Fruit fly (Drosophila melanogaster): ENCODE results near the gene Tgs1.

Gene Tgs1

DNA sequence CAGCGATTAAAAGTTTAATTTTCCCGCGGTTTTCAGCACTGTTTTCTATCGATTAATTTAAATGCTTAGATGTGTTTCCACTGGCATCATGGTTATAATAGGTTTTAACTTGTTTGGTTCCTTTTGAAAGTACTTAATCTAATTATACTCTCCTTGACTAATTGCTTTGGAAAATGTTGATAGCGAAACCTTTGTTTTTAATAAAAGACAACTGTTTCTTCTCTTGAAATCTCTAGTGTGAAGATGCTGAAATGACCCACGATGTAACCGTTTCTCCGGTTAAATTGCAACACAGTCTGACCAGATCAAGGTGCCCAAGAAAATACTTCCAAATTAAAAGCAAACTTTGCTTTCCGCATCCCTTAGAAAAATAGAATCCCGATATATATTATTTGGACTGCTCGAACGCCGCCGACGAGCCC is 43.6 kb downstream of the Tgs1 start, which contains the start of gene Dlc90F (continued):
- TF ChIP-seq NK7.1 (GFP tag; optimal IDR thresholded peaks at IDR 0.05) (peak; percentile 35), CG3163 (GFP tag; optimal IDR thresholded peaks at IDR 0.05) (peak; percentile 55), CG16863 (GFP tag; optimal IDR thresholded peaks at IDR 0.05) (peak; percentile 41), sens (GFP tag) (peak; percentile 96), chm (GFP tag; IDR thresholded peaks at IDR 0.05) (0 out of 2 replicates have a peak, but pooled peaks have one; percentile 29), CG7928 (GFP tag; optimal IDR thresholded peaks at IDR 0.05) (peak; percentile 67), ind (GFP tag; optimal IDR thresholded peaks at IDR 0.05) (peak; percentile 82), CG2120 (GFP tag; optimal IDR thresholded peaks at IDR 0.05) (peak; percentile 87), CG7357 (GFP tag; IDR thresholded peaks at IDR 0.05) (peak; percentile 100), CG15269 (tag; optimal IDR thresholded peaks at IDR 0.05) (no peak), Myb (GFP tag; optimal IDR thresholded peaks at IDR 0.05) (peak; percentile 92), ham (GFP tag; IDR thresholded peaks at IDR 0.05) (no peak), nom (GFP tag; optimal IDR thresholded peaks at IDR 0.05) (no peak), Med (GFP tag) (peak; percentile 93), maf-S (GFP tag; optimal IDR thresholded peaks at IDR 0.05) (peak; percentile 75), CG14050 (GFP tag; IDR thresholded peaks at IDR 0.05) (peak; percentile 40; the same call in 1 of the 3 replicates), dmrt11E (tag; optimal IDR thresholded peaks at IDR 0.05) (peak; percentile 82), Dfd (GFP tag; optimal IDR thresholded peaks at IDR 0.05) (peak in 1 of 2 experiments; percentile 19), BEAF-32 (GFP tag; optimal IDR thresholded peaks at IDR 0.05) (peak; percentile 85), CG6683 (GFP tag; optimal IDR thresholded peaks at IDR 0.05) (no peak), gsb (GFP tag; IDR thresholded peaks at IDR 0.05) (no peak), CG1233 (GFP tag; optimal IDR thresholded peaks at IDR 0.05) (peak; percentile 34), stc (GFP tag; IDR thresholded peaks at IDR 0.05) (peak; percentile 70; the same call in 1 of the 2 replicates), CG33557 (GFP tag; optimal IDR thresholded peaks at IDR 0.05) (peak; percentile 47), h (optimal IDR thresholded peaks at IDR 0.05) (no peak), zfh2 (GFP tag; optimal IDR thresholded peaks at IDR 0.05) (peak; percentile 80), pfk (GFP tag; optimal IDR thresholded peaks at IDR 0.05) (no peak), CG2889 (GFP tag; IDR thresholded peaks at IDR 0.05) (peak; percentile 80), nerfin-2 (GFP tag; IDR thresholded peaks at IDR 0.05; ENCODE audit: partially characterized antibody) (no peak), mld (GFP tag; IDR thresholded peaks at IDR 0.05; ENCODE audit: partially characterized antibody) (no peak), wdn (GFP tag; IDR thresholded peaks at IDR 0.05) (peak; percentile 41), Mes4 (GFP tag; optimal IDR thresholded peaks at IDR 0.05) (peak; percentile 81), CG17802 (tag; optimal IDR thresholded peaks at IDR 0.05) (peak; percentile 85), HmgZ (tag; optimal IDR thresholded peaks at IDR 0.05) (peak; percentile 81), Lpt (GFP tag; optimal IDR thresholded peaks at IDR 0.05) (no peak), CG6854 (GFP tag; optimal IDR thresholded peaks at IDR 0.05) (no peak), CrebB (tag; optimal IDR thresholded peaks at IDR 0.05) (no peak), NFAT (GFP tag; IDR thresholded peaks at IDR 0.05) (peak; percentile 65), CG18599 (GFP tag; optimal IDR thresholded peaks at IDR 0.05) (peak; percentile 44), CG13775 (GFP tag; optimal IDR thresholded peaks at IDR 0.05) (peak; percentile 74), CG10979 (tag; optimal IDR thresholded peaks at IDR 0.05) (peak; percentile 38), unc-4 (GFP tag; IDR thresholded peaks at IDR 0.05; ENCODE audit: partially characterized antibody) (peak; percentile 67), CG34422 (GFP tag; IDR thresholded peaks at IDR 0.05) (peak; percentile 74), CG18476 (GFP tag; optimal IDR thresholded peaks at IDR 0.05) (peak; percentile 33), esg (GFP tag; conservative IDR thresholded peaks at IDR 0.05) (peak; percentile 84), NC2β (GFP tag; optimal IDR thresholded peaks at IDR 0.05) (peak; percentile 80), CG12659 (GFP tag; optimal IDR thresholded peaks at IDR 0.05) (peak; percentile 94), CG12744 (GFP tag; optimal IDR thresholded peaks at IDR 0.05) (peak; percentile 64), scrt (GFP tag; optimal IDR thresholded peaks at IDR 0.05) (peak; percentile 17), CG15073 (GFP tag; optimal IDR thresholded peaks at IDR 0.05) (no peak), pnt (GFP tag; optimal IDR thresholded peaks at IDR 0.05) (peak; percentile 79)
